Fruit fly (Drosophila melanogaster) whole organism: ENCODE results near the gene isoQC.

Source experiments
- CG8478 ChIP-seq: fragments of >200 bp; optimal IDR thresholded peaks from 2 replicates; lab custom pipeline; 2018; ENCODE audit warnings: inconsistent platforms
- Dll ChIP-seq: fragments of >200 bp; optimal IDR thresholded peaks from 2 replicates; lab custom pipeline; 2017
- EcR ChIP-seq, 2 experiments: fragments of >200 bp; optimal IDR thresholded peaks; 2 replicates each; lab custom pipeline; 2017; ENCODE audit warnings: missing biosample characterization in 2 of 2, missing genetic modification characterization in 2 of 2, missing genetic modification reagents in 2 of 2
- pan ChIP-seq: fragments of >200 bp; optimal IDR thresholded peaks from 2 replicates; lab custom pipeline; 2017
- psq ChIP-seq: fragments of >200 bp; optimal IDR thresholded peaks from 2 replicates; lab custom pipeline; 2017
- usp ChIP-seq: fragments of >200 bp; optimal IDR thresholded peaks from 2 replicates; lab custom pipeline; 2017; ENCODE audit warnings: missing biosample characterization, missing genetic modification characterization, mixed read lengths

isoQC gene

dm6 chr3L:20466599-20466998, 7.7 kb upstream of the isoQC start, which contains the start of gene Tdh:
Gene Tdh (plus strand): TSS chr3L:20466944.
- TF ChIP-seq Dll (lab: Kevin White, UChicago) = no peak
- no peak for TF ChIP-seq psq (lab: Kevin White, UChicago)
- no peak for TF ChIP-seq pan (lab: Kevin White, UChicago)
- no peak for TF ChIP-seq CG8478 (lab: Kevin White, UChicago)

dm6 chr3L:20467433-20467832, 6.8 kb upstream of the isoQC start:
- no peak for TF ChIP-seq Dll (lab: Kevin White, UChicago)
- TF ChIP-seq CG8478 (lab: Kevin White, UChicago) = no peak
- no peak for TF ChIP-seq psq (lab: Kevin White, UChicago)
- no peak for TF ChIP-seq EcR (GFP tag; optimal IDR thresholded peaks at IDR 0.05; lab: Kevin White, UChicago)
- no peak for TF ChIP-seq usp (GFP tag; lab: Kevin White, UChicago)
- TF ChIP-seq pan (lab: Kevin White, UChicago) = no peak

- TF ChIP-seq usp (GFP tag; lab: Kevin White, UChicago) (no peak), psq (lab: Kevin White, UChicago) (no peak), EcR (GFP tag; optimal IDR thresholded peaks at IDR 0.05; lab: Kevin White, UChicago) (no peak), pan (lab: Kevin White, UChicago) (no peak), CG8478 (lab: Kevin White, UChicago) (no peak), Dll (lab: Kevin White, UChicago) (no peak)
These were observed 3.2 kb upstream of the isoQC start for dm6 chr3L:20470991-20471498.

- TF ChIP-seq EcR (GFP tag; optimal IDR thresholded peaks at IDR 0.05; lab: Kevin White, UChicago) (no peak), usp (GFP tag; lab: Kevin White, UChicago) (no peak), Dll (lab: Kevin White, UChicago) (no peak), psq (lab: Kevin White, UChicago) (no peak), pan (lab: Kevin White, UChicago) (no peak), CG8478 (lab: Kevin White, UChicago) (no peak)
These were observed 2.6 kb upstream of the isoQC start for dm6 chr3L:20471499-20472313.

- TF ChIP-seq usp (GFP tag; lab: Kevin White, UChicago) (no peak), Dll (lab: Kevin White, UChicago) (no peak), psq (lab: Kevin White, UChicago) (no peak), EcR (GFP tag; optimal IDR thresholded peaks at IDR 0.05; lab: Kevin White, UChicago) (no peak), CG8478 (lab: Kevin White, UChicago) (no peak), pan (lab: Kevin White, UChicago) (no peak)
These were observed 1.7 kb upstream of the isoQC start for dm6 chr3L:20472607-20473006.

- TF ChIP-seq usp (GFP tag; lab: Kevin White, UChicago) (no peak), psq (lab: Kevin White, UChicago) (no peak), pan (lab: Kevin White, UChicago) (no peak), EcR (GFP tag; optimal IDR thresholded peaks at IDR 0.05; lab: Kevin White, UChicago) (no peak), CG8478 (lab: Kevin White, UChicago) (no peak)
These were observed 1.1 kb upstream of the isoQC start, which contains the start of the genes CG32428 and CG5969 for dm6 chr3L:20473021-20473799. Gene CG32428 (minus strand): TSS chr3L:20473723. Gene CG5969 (plus strand): TSS chr3L:20473783.

- no peak for TF ChIP-seq pan (lab: Kevin White, UChicago)
- no peak for TF ChIP-seq EcR (GFP tag; optimal IDR thresholded peaks at IDR 0.05; lab: Kevin White, UChicago)
- no peak for TF ChIP-seq CG8478 (lab: Kevin White, UChicago)
- TF ChIP-seq Dll (lab: Kevin White, UChicago) = no peak
- TF ChIP-seq psq (lab: Kevin White, UChicago) = no peak
- TF ChIP-seq usp (GFP tag; lab: Kevin White, UChicago) = no peak
These were observed 533 bp downstream of the isoQC start for dm6 chr3L:20474789-20475208.

dm6 chr3L:20487649-20488048, 13.4 kb downstream of the isoQC start:
- TF ChIP-seq pan (lab: Kevin White, UChicago) (peak; percentile 34), usp (GFP tag; lab: Kevin White, UChicago) (no peak)

- TF ChIP-seq usp (GFP tag; lab: Kevin White, UChicago) (no peak), Dll (lab: Kevin White, UChicago) (no peak), pan (lab: Kevin White, UChicago) (no peak), EcR (GFP tag; optimal IDR thresholded peaks at IDR 0.05; lab: Kevin White, UChicago) (no peak), psq (lab: Kevin White, UChicago) (no peak), CG8478 (lab: Kevin White, UChicago) (no peak)
These were observed 17.4 kb downstream of the isoQC start, which contains the start of gene ND-39 for dm6 chr3L:20491525-20492132. Gene ND-39 (plus strand): TSS chr3L:20492082.

- TF ChIP-seq usp (GFP tag; lab: Kevin White, UChicago) = no peak
- no peak for TF ChIP-seq Dll (lab: Kevin White, UChicago)
- no peak for TF ChIP-seq psq (lab: Kevin White, UChicago)
- no peak for TF ChIP-seq EcR (GFP tag; optimal IDR thresholded peaks at IDR 0.05; lab: Kevin White, UChicago)
- no peak for TF ChIP-seq CG8478 (lab: Kevin White, UChicago)
- TF ChIP-seq pan (lab: Kevin White, UChicago) = no peak
These were observed 19.4 kb downstream of the isoQC start for dm6 chr3L:20493417-20494261.
